Worm (Caenorhabditis elegans) whole organism, dauer: ENCODE measurements around the gene F42C5.6.

Source experiments
- unc-62 ChIP-seq: sonication (generic microtip); optimal IDR thresholded peaks from 2 replicates; lab custom pipeline; 2017; ENCODE audit warnings: missing biosample characterization, missing genetic modification reagents, missing genetic modification characterization

Gene F42C5.6

DNA sequence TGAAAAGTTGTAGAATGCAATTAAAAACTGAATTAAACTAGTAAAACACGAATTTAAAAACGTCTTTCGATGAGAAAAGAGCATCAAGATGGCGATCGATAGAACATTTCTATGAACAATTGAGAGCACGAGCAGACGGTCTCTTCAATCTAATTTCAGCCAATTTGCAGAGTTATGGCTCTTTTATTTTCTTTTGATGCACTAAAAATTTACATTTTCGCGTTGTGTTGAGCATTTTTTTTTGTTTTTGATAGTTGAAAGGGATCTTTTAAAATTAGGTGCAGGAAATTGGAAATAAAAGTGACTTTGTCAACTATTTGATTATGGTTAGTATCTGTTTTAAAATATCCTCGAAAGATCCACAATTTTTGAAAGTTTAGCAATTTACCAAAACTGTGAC, at the start of gene F42C5.6:
TSS of gene F42C5.6 (minus strand) at position 101 of the 400 bp plus-strand sequence.
- TF ChIP-seq unc-62 (GFP tag; lab: Kevin White, UChicago), result no peak

DNA sequence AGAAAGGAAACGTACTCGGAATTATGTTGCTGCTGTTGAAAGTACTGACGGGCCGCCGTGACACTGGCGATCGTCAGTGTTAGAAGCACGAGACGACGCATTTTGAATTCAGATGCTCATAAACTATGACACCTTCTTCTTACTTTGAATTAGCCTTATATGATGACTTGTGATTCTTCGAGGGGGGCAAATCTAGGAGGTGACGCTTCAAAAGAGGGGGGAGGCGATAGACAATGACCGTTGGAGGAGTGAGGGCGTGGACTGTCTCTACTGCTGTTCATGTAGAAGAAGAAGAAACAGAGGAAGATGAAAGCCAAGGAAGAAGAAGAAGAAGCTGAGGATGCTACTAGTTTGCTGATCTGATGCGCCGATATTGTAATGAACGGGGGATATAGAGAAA, 37.9 kb upstream of the F42C5.6 start, which contains the start of gene daf-42:
TSS of gene daf-42 (minus strand) at position 101 of the 400 bp plus-strand sequence.
- TF ChIP-seq unc-62 (GFP tag; lab: Kevin White, UChicago), result no peak

DNA sequence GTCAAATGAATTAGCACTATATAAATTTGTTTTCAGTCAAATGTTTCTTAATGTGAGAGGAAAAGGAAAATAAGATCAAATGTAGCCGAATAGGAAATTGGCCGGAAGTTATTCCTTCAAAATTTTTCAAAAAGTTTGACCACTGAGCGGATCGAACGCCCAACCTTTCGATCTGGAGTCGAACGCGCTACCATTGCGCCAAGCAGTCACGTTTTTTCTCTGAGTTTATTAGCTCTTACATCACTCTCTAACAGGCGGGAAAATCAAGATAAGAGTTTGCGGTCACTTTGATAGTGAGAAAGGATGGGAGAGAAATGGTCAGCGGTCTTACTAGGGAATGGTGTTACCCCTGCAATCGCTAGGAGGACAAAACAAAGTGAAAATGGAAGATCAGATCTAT, 35.1 kb upstream of the F42C5.6 start:
- no peak for TF ChIP-seq unc-62 (GFP tag; lab: Kevin White, UChicago)

DNA sequence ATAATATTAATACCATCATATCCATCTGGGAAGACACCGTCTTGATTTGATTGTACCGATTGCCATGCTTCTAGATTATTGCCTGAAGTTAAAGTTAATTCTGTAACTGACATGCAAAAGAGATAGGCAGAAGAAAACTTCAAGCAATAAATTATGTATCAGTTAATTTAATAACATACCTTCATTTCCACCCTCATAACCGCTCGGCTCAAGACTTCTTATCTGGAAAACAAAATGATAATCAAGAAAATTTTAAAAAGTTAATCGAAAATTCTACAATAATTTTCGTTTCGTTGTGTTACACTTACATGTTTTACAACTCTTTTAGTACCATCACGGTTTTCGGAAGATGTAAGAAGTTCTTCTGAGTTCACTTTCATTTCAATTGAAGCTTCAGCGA, 33.3 kb upstream of the F42C5.6 start:
- no peak for TF ChIP-seq unc-62 (GFP tag; lab: Kevin White, UChicago)

DNA sequence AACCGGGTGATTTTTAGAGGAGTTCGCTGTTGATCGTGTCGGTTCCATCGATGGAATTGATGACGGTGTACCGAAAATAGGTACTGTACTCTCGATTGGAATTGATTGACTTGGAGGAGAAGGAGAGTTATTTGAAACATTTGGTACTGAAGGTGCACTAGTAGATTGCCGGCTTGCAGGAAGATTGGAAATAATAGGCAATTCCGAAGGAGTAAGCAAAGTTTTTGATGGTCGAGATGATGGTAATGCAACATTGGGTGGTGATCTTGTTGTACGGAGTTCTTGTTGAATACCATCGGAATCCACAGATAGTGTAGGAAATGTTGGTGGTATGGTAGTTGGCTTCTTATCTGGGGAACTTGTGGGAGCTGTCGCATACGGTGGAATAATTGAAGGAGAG, 30.2 kb upstream of the F42C5.6 start:
- TF ChIP-seq unc-62 (GFP tag; lab: Kevin White, UChicago), result no peak

DNA sequence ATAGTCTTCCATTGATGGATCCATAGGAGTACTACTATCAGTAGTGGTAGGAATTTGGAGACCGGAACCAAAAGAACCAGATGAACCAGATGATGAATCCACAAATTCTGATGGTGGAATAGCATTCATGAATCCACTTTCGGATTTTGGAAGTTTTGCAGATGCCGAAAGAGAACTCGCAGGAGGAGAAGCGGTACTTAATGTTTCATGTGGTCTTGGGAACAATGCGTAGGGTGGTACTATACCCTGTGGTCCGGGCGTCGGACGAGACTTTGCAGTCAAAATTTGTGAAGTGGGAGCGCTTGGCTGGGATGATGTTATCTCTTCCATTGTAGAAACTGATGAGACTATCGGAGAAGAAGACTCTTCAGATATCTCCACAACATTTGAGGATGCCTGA, 29.2 kb upstream of the F42C5.6 start:
- no peak for TF ChIP-seq unc-62 (GFP tag; lab: Kevin White, UChicago)

DNA sequence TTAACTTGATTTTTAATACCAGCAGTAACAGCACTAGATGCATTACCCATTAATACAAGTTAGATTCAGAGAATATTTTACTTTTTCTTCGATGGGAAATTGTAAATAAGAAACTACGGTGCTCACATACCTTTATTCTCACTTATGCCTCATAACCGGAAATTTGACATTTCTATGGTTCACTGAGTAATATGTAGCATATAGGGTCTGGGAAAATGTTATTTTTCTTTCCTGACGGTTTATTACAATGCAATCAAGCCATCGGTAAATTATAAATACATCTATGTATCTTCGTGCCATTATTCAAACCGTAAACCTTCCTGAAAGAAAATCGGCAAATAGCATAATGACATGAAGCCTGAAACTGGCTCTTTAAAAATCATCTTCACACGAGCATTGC, 23.8 kb upstream of the F42C5.6 start, which contains the start of gene ocr-4:
TSS of gene ocr-4 (minus strand) at position 101 of the 400 bp plus-strand sequence.
- TF ChIP-seq unc-62 (GFP tag; lab: Kevin White, UChicago), result no peak

DNA sequence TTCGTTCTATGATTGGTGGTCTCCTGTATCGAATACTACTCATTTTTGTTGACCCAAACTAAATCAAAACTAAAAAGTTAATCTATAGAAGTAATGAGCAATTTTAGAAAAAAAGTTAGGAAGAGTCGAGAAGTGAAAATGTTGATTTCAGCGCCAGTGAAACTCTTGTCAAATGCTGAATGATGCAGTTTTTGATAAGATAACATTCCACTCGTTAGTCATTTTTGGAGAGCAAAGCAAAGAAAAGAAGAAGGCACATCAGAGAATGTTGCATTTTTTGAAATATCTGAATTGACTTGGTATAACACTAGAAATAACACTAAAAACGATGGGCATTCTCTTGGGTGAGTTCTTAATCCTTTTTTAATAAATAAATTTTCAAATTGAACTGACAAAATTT, 20.0 kb upstream of the F42C5.6 start, which contains the start of gene sqst-2:
TSS of gene sqst-2 (minus strand) at position 58 of the 400 bp plus-strand sequence.
- no peak for TF ChIP-seq unc-62 (GFP tag; lab: Kevin White, UChicago)

DNA sequence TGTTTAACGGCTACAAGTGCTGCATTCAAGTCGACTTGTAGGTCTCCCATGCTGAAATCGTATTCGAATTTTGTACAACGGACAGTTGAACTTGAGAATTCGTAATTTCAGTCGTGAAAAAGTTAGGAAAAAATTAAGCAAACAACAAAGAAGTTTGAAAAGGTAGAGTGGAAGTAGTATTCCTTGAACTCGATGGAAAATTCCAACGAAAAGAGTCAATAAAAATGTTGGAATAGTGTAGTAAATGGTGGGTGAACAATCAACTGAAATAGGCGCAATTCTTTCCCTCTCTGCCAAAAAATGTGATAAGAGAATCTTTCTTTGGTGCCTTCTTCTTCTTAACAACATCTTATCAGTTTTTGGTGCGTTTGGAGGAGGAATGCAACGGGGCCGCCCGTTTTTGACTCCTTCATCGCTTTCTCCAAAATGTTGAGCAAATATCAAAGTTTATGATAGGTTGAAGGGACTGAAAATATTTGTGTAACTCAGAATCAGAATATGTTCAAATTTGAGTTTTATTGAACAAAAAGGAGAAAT, 17.8 kb upstream of the F42C5.6 start, which contains the start of gene ifo-1:
TSS of gene ifo-1 (minus strand) at position 51 of the 537 bp plus-strand sequence.
- no peak for TF ChIP-seq unc-62 (GFP tag; lab: Kevin White, UChicago)

DNA sequence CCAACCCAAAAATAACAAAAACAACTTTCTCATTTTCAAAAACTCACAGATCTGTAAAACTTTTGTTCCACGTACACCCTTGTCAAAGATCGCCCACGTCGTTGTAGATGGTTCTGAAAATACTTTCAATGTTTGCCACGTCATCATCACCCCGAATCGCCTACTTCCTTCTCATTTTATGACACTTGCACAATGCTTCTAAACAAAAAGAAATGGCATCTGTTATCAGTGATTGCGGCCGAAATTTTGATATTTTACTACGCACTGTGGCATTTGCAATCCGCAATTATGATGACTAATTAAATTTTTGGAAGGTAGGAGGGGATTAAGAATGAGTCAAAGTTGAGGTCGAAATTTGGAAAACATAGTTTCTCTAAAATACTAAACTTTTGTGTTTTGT, 16.8 kb upstream of the F42C5.6 start:
- no peak for TF ChIP-seq unc-62 (GFP tag; lab: Kevin White, UChicago)

DNA sequence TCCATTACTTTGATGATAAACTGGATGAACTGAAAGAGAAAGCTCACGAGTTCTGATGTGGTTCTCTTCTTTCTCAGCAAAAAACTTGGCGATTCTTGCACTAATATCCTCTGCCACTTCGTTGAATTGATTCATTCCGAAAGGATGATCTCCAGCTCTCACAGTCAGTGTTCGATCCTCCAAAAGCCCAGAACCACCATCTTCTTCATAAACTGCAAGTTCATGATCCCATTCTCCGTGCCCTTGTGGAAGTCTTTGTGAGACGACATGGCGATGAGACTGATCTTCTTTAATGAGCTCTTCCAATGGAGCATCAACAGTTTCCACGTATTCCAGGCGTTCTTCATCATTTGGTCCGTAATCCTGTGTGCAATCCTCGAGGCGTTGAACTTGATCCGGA, 16.0 kb upstream of the F42C5.6 start:
- TF ChIP-seq unc-62 (GFP tag; lab: Kevin White, UChicago), result no peak

DNA sequence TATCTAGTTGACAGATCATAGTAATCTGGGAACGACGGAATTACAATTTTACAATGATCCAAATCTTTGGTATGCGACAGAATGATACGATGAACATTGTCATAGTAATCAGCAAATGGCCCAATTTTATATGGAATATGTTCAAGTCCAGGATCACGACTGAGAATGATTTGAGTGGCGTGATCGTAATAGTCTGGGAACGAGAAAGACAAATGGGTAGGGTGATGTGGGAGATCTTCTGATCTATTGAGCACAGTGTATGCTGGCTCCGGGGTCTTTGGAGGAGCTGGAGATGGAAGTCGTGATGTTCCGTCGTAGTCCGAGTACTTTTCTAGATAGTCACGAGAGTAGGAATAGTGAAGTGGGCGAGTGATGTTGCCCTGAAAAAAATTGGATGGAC, 15.0 kb upstream of the F42C5.6 start:
- TF ChIP-seq unc-62 (GFP tag; lab: Kevin White, UChicago), result no peak

DNA sequence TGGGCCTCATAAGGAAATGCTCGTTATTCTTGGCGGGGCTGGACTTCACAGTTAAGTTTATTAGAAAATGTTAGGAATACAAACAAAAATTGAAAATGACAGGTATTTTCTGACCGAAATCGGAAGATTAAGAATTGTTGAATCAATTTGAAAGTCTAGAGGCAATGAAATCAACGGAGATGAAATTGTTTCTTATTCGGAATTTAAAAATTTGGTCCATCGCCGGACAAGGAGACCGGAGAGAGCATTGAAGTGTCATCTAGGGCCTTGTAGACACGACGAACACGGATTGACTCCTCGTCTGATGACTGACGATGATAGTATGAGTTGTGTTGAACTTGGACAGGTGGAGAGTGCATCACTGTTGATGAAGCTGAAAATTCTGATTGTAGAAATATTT, 11.8 kb upstream of the F42C5.6 start:
- TF ChIP-seq unc-62 (GFP tag; lab: Kevin White, UChicago), result no peak

DNA sequence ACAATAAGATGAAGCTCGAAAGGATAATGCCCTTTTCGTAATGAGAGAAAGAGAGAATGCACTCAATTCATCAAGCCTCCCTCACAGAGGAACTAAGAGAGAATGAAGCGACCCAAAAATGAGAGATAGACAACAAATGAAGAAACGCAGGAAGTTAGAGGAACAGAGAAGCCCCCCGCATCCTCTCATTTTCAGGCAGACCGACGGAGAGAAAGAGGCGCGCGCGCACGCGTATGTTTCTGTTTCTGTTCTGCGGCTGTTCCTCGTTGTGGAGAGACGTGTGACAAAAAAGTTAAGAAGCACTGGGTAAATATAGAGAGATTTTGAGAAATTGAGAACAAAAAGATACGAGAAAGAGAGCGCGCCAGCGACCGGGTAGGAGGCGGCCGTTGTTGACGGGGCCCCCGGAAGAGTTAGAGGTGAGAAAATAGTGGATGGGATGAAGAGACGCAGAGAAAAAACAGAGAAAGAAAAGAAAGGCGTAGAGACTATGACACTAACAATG, 11.1 kb upstream of the F42C5.6 start:
- no peak for TF ChIP-seq unc-62 (GFP tag; lab: Kevin White, UChicago)

DNA sequence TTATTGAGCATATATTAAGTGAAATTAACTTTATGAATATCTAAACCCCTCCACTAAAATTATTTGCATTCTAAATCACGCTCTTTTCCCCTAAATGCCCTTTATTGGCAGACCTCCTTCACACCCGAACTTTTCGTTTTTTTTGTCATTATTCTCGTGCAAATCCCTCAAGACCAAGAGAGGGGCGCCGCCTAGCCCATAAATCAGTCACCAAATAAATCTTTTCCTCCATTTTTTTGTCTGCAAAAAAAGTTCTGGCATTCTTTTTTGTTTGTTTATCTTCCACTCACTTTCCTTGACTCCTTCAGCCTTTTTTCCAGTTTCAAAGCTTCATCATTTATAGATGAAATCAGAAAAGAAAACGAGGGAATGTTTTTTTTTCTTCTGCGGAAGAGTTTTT, 10.0 kb upstream of the F42C5.6 start:
- TF ChIP-seq unc-62 (GFP tag; lab: Kevin White, UChicago), result no peak

DNA sequence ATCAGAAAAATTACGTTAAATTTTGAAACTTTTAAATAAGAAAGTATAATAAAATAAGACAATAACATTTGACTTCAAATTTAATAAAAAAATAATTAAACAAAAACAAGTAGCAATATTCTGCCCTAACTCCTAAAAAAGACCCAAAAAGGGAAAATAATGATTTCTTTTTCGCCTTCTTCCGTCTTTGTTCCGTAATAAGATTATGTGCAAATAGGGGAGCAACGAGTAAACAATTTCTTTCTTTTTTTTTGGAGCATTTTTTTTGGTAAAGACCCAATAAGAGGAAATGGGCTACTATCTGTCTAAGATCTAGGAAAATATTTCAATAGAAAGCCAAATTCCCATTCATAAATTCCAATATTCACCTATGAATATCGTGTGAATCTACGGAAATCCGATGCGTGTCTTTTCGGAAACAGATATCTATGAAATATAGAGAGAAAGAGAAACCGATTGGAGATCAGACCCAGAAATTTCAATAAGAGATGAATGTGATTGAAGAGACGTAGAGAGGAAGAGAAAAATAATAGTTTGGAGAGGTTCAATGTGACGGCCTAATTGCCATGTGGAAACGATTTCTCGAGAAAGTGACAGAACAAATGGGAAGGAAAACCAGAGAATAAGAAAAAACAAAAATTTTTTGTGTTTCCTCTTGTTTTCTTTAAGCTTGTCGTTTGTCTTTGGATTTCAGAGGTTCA, 9.1 kb upstream of the F42C5.6 start:
- TF ChIP-seq unc-62 (GFP tag; lab: Kevin White, UChicago), result no peak
